Worm (Caenorhabditis elegans): ENCODE measurements around the gene ZK546.4.
"Not testable (repeated sequence)": the region's sequence is repeated elsewhere in the genome, so short reads cannot be mapped to it uniquely, and the experiment has no call there.

The ZK546.4 gene

DNA sequence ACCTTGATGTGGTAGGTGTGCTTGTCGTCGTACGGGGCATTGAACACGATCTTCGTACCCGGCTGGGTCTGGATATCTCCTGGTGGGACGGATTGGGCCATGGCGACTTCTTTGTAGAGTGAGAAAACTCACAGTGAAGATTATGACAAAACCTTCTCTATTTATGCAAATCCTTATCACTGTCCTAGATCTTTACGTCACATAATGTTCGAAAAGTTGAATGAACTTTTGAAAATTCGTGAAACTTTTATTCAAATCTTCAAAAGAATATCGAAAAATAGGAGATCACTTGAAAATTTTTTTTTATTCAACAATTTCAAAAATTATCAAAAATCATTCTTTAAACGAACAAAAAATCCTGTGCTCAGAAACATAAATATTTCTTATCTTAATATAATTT is 45.2 kb upstream of the ZK546.4 start, which contains the start of gene msp-33:
Gene msp-33, minus strand, starts transcription at position 101 of the 400 bp plus-strand sequence.
- no peak for TF ChIP-seq ceh-16 (tag; optimal IDR thresholded peaks at IDR 0.05)
- no peak for TF ChIP-seq snpc-4 (tag; optimal IDR thresholded peaks at IDR 0.05)
- no peak for TF ChIP-seq lsy-12 (tag; optimal IDR thresholded peaks at IDR 0.05)
- TF ChIP-seq ceh-82 (tag; optimal IDR thresholded peaks at IDR 0.05): no peak

DNA sequence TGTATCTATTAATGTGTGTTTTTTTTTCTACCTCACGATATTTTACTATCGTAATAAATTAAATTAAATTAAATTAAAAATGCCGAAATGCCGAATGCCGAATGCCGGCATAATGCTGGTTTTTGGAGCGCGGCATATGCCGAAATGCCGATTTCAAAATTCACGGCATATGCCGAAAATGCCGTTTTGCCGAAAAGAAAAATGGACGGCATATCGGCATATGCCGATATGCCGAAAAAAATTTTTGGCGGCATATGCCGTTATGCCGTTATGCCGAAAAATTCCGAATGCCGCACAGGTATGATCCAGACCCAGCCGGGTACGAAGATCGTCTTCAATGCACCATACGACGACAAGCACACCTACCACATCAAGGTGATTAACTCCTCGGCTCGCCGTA is 39.3 kb upstream of the ZK546.4 start, which contains the start of gene msp-32:
Gene msp-32, plus strand, starts transcription at position 301 of the 400 bp plus-strand sequence.
- not testable (repeated sequence) for TF ChIP-seq nhr-25, nhr-237, zag-1 (tag; optimal IDR thresholded peaks at IDR 0.05)

DNA sequence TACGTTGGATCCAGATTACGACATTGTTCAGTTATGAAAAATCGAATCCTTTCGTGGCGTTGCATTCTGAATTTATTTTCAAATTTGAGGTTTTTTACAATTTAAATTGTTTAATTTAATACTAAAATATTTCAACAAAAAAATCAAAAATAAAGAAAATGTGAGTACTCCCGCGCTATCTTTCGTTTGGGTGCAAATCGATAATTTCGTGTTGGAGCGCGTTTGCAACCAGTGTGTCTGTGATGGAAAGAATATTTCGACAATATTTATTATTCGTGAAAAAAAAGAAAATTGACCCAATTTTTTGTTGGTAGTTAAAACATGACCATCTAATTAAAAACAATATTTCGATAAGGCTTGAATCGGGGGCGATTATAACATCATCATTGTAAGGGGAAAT is 35.8 kb upstream of the ZK546.4 start, which contains the start of gene R05F9.9:
Gene R05F9.9, minus strand, starts transcription at position 66 of the 400 bp plus-strand sequence.
- TF ChIP-seq lin-39 (tag; optimal IDR thresholded peaks at IDR 0.05) (no peak), nhr-67 (tag; optimal IDR thresholded peaks at IDR 0.05) (no peak), tbx-2 (tag; optimal IDR thresholded peaks at IDR 0.05) (no peak), lin-15B (tag; optimal IDR thresholded peaks at IDR 0.05) (peak; percentile 33), nfya-1 (tag; optimal IDR thresholded peaks at IDR 0.05; ENCODE audit: insufficient read depth) (peak; percentile 60), nhr-25 (tag; optimal IDR thresholded peaks at IDR 0.05) (peak; percentile 45), pha-4 (tag; optimal IDR thresholded peaks at IDR 0.05) (peak; percentile 69), ceh-28 (tag; optimal IDR thresholded peaks at IDR 0.05) (peak; percentile 52), elt-2 (tag; optimal IDR thresholded peaks at IDR 0.05) (peak; percentile 64), ama-1 (optimal IDR thresholded peaks at IDR 0.05) (peak; percentile 85), elt-3 (tag; optimal IDR thresholded peaks at IDR 0.05) (no peak)

DNA sequence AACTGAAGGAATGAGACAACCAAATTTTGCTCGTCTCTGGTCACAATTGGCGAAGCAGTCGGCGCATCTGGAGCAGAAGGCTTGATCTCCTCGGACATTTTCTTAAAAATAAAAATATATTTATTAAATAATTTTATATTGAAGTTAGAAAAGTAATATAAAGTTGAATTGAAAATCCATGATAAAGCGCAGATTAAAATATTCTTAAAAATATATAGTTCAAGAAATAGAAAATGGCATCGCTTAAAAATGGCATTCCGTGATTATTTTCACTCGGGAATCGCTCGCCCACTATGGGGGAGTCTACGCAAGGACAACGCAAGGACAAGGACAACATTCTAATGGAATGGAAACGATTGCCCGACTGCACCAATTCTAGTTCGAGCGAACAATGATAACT is 34.1 kb upstream of the ZK546.4 start, which contains the start of gene sgt-1:
Gene sgt-1, minus strand, starts transcription at position 101 of the 400 bp plus-strand sequence.
- not testable (repeated sequence) for TF ChIP-seq ceh-82, nhr-76, jun-1 (tag; optimal IDR thresholded peaks at IDR 0.05)

DNA sequence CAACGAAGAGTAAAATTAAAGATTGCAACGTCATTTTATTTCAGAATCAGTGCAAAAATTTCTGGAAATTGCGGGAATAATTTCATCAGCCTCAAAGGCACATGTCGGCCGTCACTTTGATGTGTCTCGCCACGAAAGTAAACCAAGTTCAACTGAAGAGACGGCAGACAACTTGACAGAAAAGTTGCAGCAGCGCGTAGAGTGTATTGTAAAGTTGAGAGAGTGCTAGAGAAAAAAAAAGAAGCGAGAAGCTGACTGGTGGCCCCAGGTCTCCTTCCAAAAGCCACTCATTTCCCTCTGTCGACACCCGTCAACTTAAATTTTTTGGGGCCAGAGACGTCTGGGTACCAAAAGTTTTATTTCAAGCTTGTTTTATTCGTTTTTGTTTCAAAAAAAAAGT is 33.6 kb upstream of the ZK546.4 start:
- peak; percentile 70 for TF ChIP-seq skn-1 (tag; optimal IDR thresholded peaks at IDR 0.05)
- peak; percentile 84 for TF ChIP-seq pha-4 (tag; optimal IDR thresholded peaks at IDR 0.05)
- TF ChIP-seq fkh-2 (tag; optimal IDR thresholded peaks at IDR 0.05): no peak
- no peak for TF ChIP-seq ZK546.5 (tag; optimal IDR thresholded peaks at IDR 0.05)
- TF ChIP-seq lin-15B (tag; optimal IDR thresholded peaks at IDR 0.05): peak; percentile 87
- TF ChIP-seq pqm-1 (tag; optimal IDR thresholded peaks at IDR 0.05): peak; percentile 50
- peak; percentile 68 for TF ChIP-seq lin-39 (tag; optimal IDR thresholded peaks at IDR 0.05)
- no peak for TF ChIP-seq eor-1 (tag; optimal IDR thresholded peaks at IDR 0.05)
- peak; percentile 36 for TF ChIP-seq ceh-28 (tag; optimal IDR thresholded peaks at IDR 0.05)
- TF ChIP-seq hmg-11 (tag; optimal IDR thresholded peaks at IDR 0.05): peak; percentile 83
- TF ChIP-seq unc-62 (GFP tag; optimal IDR thresholded peaks at IDR 0.05): peak; percentile 37
- TF ChIP-seq daf-12 (tag; optimal IDR thresholded peaks at IDR 0.05): no peak
- peak; percentile 46 for TF ChIP-seq fkh-10 (GFP tag; optimal IDR thresholded peaks at IDR 0.05)
- TF ChIP-seq egl-27 (tag; optimal IDR thresholded peaks at IDR 0.05): peak; percentile 18
- TF ChIP-seq snpc-4 (tag; optimal IDR thresholded peaks at IDR 0.05): peak; percentile 77
- TF ChIP-seq egl-5 (tag; optimal IDR thresholded peaks at IDR 0.05): peak; percentile 78
- TF ChIP-seq ztf-4 (tag; optimal IDR thresholded peaks at IDR 0.05): no peak
- peak; percentile 56 for TF ChIP-seq jun-1 (tag; optimal IDR thresholded peaks at IDR 0.05)
- TF ChIP-seq ztf-11 (tag; optimal IDR thresholded peaks at IDR 0.05): no peak
- TF ChIP-seq nhr-23 (tag; optimal IDR thresholded peaks at IDR 0.05): peak; percentile 47
- no peak for TF ChIP-seq aly-2 (tag; optimal IDR thresholded peaks at IDR 0.05)
- peak; percentile 96 for TF ChIP-seq nfya-1 (tag; optimal IDR thresholded peaks at IDR 0.05; ENCODE audit: insufficient read depth)
- peak; percentile 79 for TF ChIP-seq nhr-25 (tag; optimal IDR thresholded peaks at IDR 0.05)
- no peak for TF ChIP-seq tbx-2 (tag; optimal IDR thresholded peaks at IDR 0.05)
- TF ChIP-seq sea-2 (GFP tag; optimal IDR thresholded peaks at IDR 0.05): no peak
- TF ChIP-seq ceh-9 (tag; optimal IDR thresholded peaks at IDR 0.05): no peak
- peak; percentile 68 for TF ChIP-seq elt-2 (tag; optimal IDR thresholded peaks at IDR 0.05)

Measured in whole organism, L3 larva.